Fruit fly (Drosophila melanogaster) whole organism, wandering third instar larva: ENCODE results near the gene Rga.

ENCODE experiments used
- CG32264 ChIP-seq: fragments of 200-800 bp; sonication (Bioruptor generic); optimal IDR thresholded peaks from 2 replicates; lab custom pipeline; 2016; ENCODE audit warnings: missing biosample characterization, missing genetic modification characterization
- CG9705 ChIP-seq: fragments of 200-800 bp; sonication (Bioruptor generic); optimal IDR thresholded peaks from 2 replicates; lab custom pipeline; 2018; ENCODE audit warnings: missing biosample characterization, mild to moderate bottlenecking, missing genetic modification characterization
- Dfd ChIP-seq: fragments of >200 bp; optimal IDR thresholded peaks from 2 replicates; lab custom pipeline; 2017; ENCODE audit warnings: missing biosample characterization, missing genetic modification characterization
- Dif ChIP-seq: fragments of 200-275, 200-300 bp; sonication (Bioruptor generic); optimal IDR thresholded peaks from 2 replicates; lab custom pipeline; 2018; ENCODE audit warnings: missing biosample characterization, missing genetic modification characterization; ENCODE audit not compliant: partially characterized antibody
- HLH106 ChIP-seq: fragments of 200-800 bp; optimal IDR thresholded peaks from 3 replicates; lab custom pipeline; 2019; ENCODE audit warnings: missing biosample characterization, mild to moderate bottlenecking, missing genetic modification characterization, moderate library complexity
- Hnf4 ChIP-seq: fragments of 200-800 bp; sonication (Bioruptor generic); optimal IDR thresholded peaks from 2 replicates; lab custom pipeline; 2016; ENCODE audit warnings: missing biosample characterization, mild to moderate bottlenecking, missing genetic modification characterization
- Hr78 ChIP-seq: fragments of >200 bp; optimal IDR thresholded peaks from 2 replicates; lab custom pipeline; 2017; ENCODE audit warnings: missing biosample characterization, missing genetic modification characterization
- Hr83 ChIP-seq: fragments of 200-300 bp; sonication (Bioruptor generic); optimal IDR thresholded peaks from 2 replicates; lab custom pipeline; 2016; ENCODE audit warnings: missing biosample characterization, mild to moderate bottlenecking, missing genetic modification characterization, moderate library complexity; ENCODE audit not compliant: poor library complexity, severe bottlenecking
- Jra ChIP-seq: sonication (Bioruptor generic); optimal IDR thresholded peaks from 2 replicates; lab custom pipeline; 2016; ENCODE audit warnings: missing biosample characterization, missing genetic modification characterization
- Myc ChIP-seq: fragments of >200 bp; optimal IDR thresholded peaks from 2 replicates; lab custom pipeline; 2017
- N ChIP-seq: fragments of >200 bp; optimal IDR thresholded peaks from 2 replicates; lab custom pipeline; 2018; ENCODE audit warnings: missing biosample characterization, missing external identifiers, missing genetic modification characterization
- OdsH ChIP-seq: fragments of 200-800 bp; sonication (Bioruptor generic); optimal IDR thresholded peaks from 2 replicates; lab custom pipeline; 2016; ENCODE audit warnings: missing biosample characterization, mild to moderate bottlenecking, missing genetic modification characterization
- Rel ChIP-seq, 2 experiments: fragments of 200-800 bp; sonication (Bioruptor generic) in 1 of 2; optimal IDR thresholded peaks; 2 replicates in 1 of 2; 3 replicates in 1 of 2; lab custom pipeline; 2016 to 2019; ENCODE audit warnings: mild to moderate bottlenecking in 2 of 2, missing biosample characterization in 2 of 2, missing genetic modification characterization in 2 of 2, moderate library complexity in 1 of 2
- Sp1 ChIP-seq: fragments of 200-800 bp; sonication (Bioruptor generic); optimal IDR thresholded peaks from 3 replicates; lab custom pipeline; 2019; ENCODE audit warnings: missing biosample characterization, mild to moderate bottlenecking, missing genetic modification characterization, moderate library complexity
- Vsx2 ChIP-seq: fragments of 200-300, 225-300 bp; sonication (Bioruptor generic); optimal IDR thresholded peaks from 2 replicates; lab custom pipeline; 2018; ENCODE audit warnings: missing biosample characterization, missing genetic modification characterization; ENCODE audit not compliant: partially characterized antibody
- br ChIP-seq: fragments of 200-800 bp; sonication (Bioruptor generic); optimal IDR thresholded peaks from 2 replicates; lab custom pipeline; 2016; ENCODE audit warnings: missing biosample characterization, missing genetic modification characterization
- dl ChIP-seq, 2 experiments: fragments of 175-275, 200-275 bp in 1 of 2; fragments of 200-275 bp in 1 of 2; sonication (Bioruptor generic); optimal IDR thresholded peaks; lab custom pipeline; 2018; ENCODE audit warnings: mild to moderate bottlenecking in 2 of 2, missing biosample characterization in 2 of 2, missing genetic modification characterization in 2 of 2, moderate library complexity in 2 of 2; ENCODE audit not compliant: partially characterized antibody in 2 of 2, insufficient read depth in 1 of 2
- dmrt93B ChIP-seq: fragments of 200-800 bp; sonication (Bioruptor generic); optimal IDR thresholded peaks from 2 replicates; lab custom pipeline; 2018; ENCODE audit warnings: missing biosample characterization, mild to moderate bottlenecking, missing genetic modification characterization
- dsf ChIP-seq: sonication (Bioruptor generic); optimal IDR thresholded peaks from 2 replicates; lab custom pipeline; 2016; ENCODE audit warnings: missing biosample characterization, missing genetic modification characterization, borderline replicate concordance
- ey ChIP-seq: fragments of 200-800 bp; sonication (Bioruptor generic); optimal IDR thresholded peaks from 2 replicates; lab custom pipeline; 2016; ENCODE audit warnings: missing biosample characterization, missing genetic modification characterization
- foxo ChIP-seq, 2 experiments: fragments of 200-800 bp; sonication (Bioruptor generic); optimal IDR thresholded peaks; 2 replicates in 1 of 2; 3 replicates in 1 of 2; lab custom pipeline; 2016 to 2017; ENCODE audit warnings: missing biosample characterization in 2 of 2, missing genetic modification characterization in 2 of 2
- fru ChIP-seq: fragments of 200-800 bp; sonication (Bioruptor generic); optimal IDR thresholded peaks from 3 replicates; lab custom pipeline; 2016; ENCODE audit warnings: missing biosample characterization, mild to moderate bottlenecking, missing genetic modification characterization
- h ChIP-seq: fragments of 200-800 bp; sonication (Bioruptor generic); optimal IDR thresholded peaks from 3 replicates; lab custom pipeline; 2016; ENCODE audit warnings: missing biosample characterization, mild to moderate bottlenecking, missing genetic modification characterization
- jim ChIP-seq: fragments of 175-275, 200-325 bp; sonication (Bioruptor generic); optimal IDR thresholded peaks from 2 replicates; lab custom pipeline; 2016; ENCODE audit warnings: missing biosample characterization, mild to moderate bottlenecking, missing genetic modification characterization
- lola ChIP-seq: fragments of >200 bp; optimal IDR thresholded peaks from 2 replicates; lab custom pipeline; 2017; ENCODE audit warnings: missing biosample characterization, missing genetic modification characterization
- psq ChIP-seq: fragments of 200-800 bp; sonication (Bioruptor generic); optimal IDR thresholded peaks from 3 replicates; lab custom pipeline; 2017; ENCODE audit warnings: missing biosample characterization, mild to moderate bottlenecking, missing genetic modification characterization, moderate library complexity
- rgr ChIP-seq: fragments of 200-800 bp; sonication (Bioruptor generic); optimal IDR thresholded peaks from 3 replicates; lab custom pipeline; 2016; ENCODE audit warnings: missing biosample characterization, mild to moderate bottlenecking, missing genetic modification characterization
- sage ChIP-seq: fragments of 200-800 bp; sonication (Bioruptor generic); optimal IDR thresholded peaks from 2 replicates; lab custom pipeline; 2016; ENCODE audit warnings: missing biosample characterization, mild to moderate bottlenecking, missing genetic modification characterization
- sv ChIP-seq: fragments of 200-800 bp; sonication (Bioruptor generic); optimal IDR thresholded peaks from 3 replicates; lab custom pipeline; 2016; ENCODE audit warnings: missing biosample characterization, missing genetic modification characterization
- woc ChIP-seq: sonication (Bioruptor generic); optimal IDR thresholded peaks from 2 replicates; lab custom pipeline; 2016; ENCODE audit warnings: missing biosample characterization, mild to moderate bottlenecking, missing genetic modification characterization

Gene Rga

dm6 chr3R:5611167-5611566 lies 1.7 kb downstream of the Rga start:
- TF ChIP-seq dl (GFP tag; optimal IDR thresholded peaks at IDR 0.05; lab: Kevin White, UChicago; ENCODE audit: insufficient read depth in 1 of 2, partially characterized antibody in 2 of 2) (peak in 1 of 2 experiments; percentile 28), woc (no peak), fru (GFP tag; lab: Kevin White, UChicago) (peak; percentile 31), psq (peak; percentile 98)

dm6 chr3R:5610656-5611055 lies 2.3 kb downstream of the Rga start:
- TF ChIP-seq ey (no peak), HLH106 (tag; lab: Kevin White, UChicago) (no peak), lola (GFP tag; lab: Kevin White, UChicago) (no peak), br (GFP tag; lab: Kevin White, UChicago) (no peak), OdsH (GFP tag; lab: Kevin White, UChicago) (no peak)
- TF ChIP-seq, all 38 proteins: peak for 0

dm6 chr3R:5608422-5608821 lies 4.5 kb downstream of the Rga start:
- TF ChIP-seq woc, result no peak

- TF ChIP-seq jim (GFP tag; lab: Kevin White, UChicago), result no peak
- peak; percentile 48 for TF ChIP-seq psq
- TF ChIP-seq Rel (GFP tag; optimal IDR thresholded peaks at IDR 0.05; lab: Kevin White, UChicago), result no peak
- TF ChIP-seq Rel (tag; optimal IDR thresholded peaks at IDR 0.05; lab: Kevin White, UChicago), result peak; percentile 45
- no peak for TF ChIP-seq Hr83
- TF ChIP-seq CG9705, result peak; percentile 53
- TF ChIP-seq h (GFP tag; lab: Kevin White, UChicago), result peak; percentile 56
- TF ChIP-seq N (GFP tag; lab: Kevin White, UChicago), result peak; percentile 94
- no peak for TF ChIP-seq Dfd (GFP tag; lab: Kevin White, UChicago)
- TF ChIP-seq HLH106 (tag; lab: Kevin White, UChicago), result peak; percentile 64
- peak; percentile 55 for TF ChIP-seq Hr78
- peak; percentile 100 for TF ChIP-seq fru (GFP tag; lab: Kevin White, UChicago)
- peak; percentile 17 for TF ChIP-seq CG32264 (GFP tag; lab: Kevin White, UChicago)
- peak; percentile 29 for TF ChIP-seq sv (GFP tag; lab: Kevin White, UChicago)
- no peak for TF ChIP-seq dmrt93B (GFP tag; lab: Kevin White, UChicago)
- TF ChIP-seq woc, result peak; percentile 42
- TF ChIP-seq Sp1, result peak; percentile 54
- peak in 1 of 2 experiments; percentile 62 for TF ChIP-seq foxo (GFP tag; optimal IDR thresholded peaks at IDR 0.05; lab: Kevin White, UChicago)
- peak; percentile 23 for TF ChIP-seq OdsH (GFP tag; lab: Kevin White, UChicago)
- TF ChIP-seq sage (GFP tag; lab: Kevin White, UChicago), result no peak
- TF ChIP-seq Dif (GFP tag; lab: Kevin White, UChicago), result no peak
- no peak for TF ChIP-seq Hnf4 (GFP tag; lab: Kevin White, UChicago)
- TF ChIP-seq ey, result peak; percentile 33
Measured at dm6 chr3R:5606477-5606876, 6.4 kb downstream of the Rga start, which contains the start of gene asl. TSS of gene asl (minus strand) at chr3R:5606543.

- TF ChIP-seq lola (GFP tag; lab: Kevin White, UChicago) (no peak), Dfd (GFP tag; lab: Kevin White, UChicago) (no peak), Vsx2 (GFP tag; lab: Kevin White, UChicago) (no peak), foxo (GFP tag; optimal IDR thresholded peaks at IDR 0.05; lab: Kevin White, UChicago) (peak in 1 of 2 experiments; percentile 77), Sp1 (peak; percentile 64), Myc (lab: Kevin White, UChicago) (no peak), woc (peak; percentile 46), Dif (GFP tag; lab: Kevin White, UChicago) (peak; percentile 33), Hnf4 (GFP tag; lab: Kevin White, UChicago) (peak; percentile 71), sv (GFP tag; lab: Kevin White, UChicago) (peak; percentile 50), CG9705 (peak; percentile 40), rgr (peak; percentile 69), OdsH (GFP tag; lab: Kevin White, UChicago) (peak; percentile 56), fru (GFP tag; lab: Kevin White, UChicago) (peak; percentile 69), Hr78 (no peak), ey (peak; percentile 63), Rel (GFP tag; optimal IDR thresholded peaks at IDR 0.05; lab: Kevin White, UChicago) (peak; percentile 42), Rel (tag; optimal IDR thresholded peaks at IDR 0.05; lab: Kevin White, UChicago) (peak; percentile 17), dsf (GFP tag; lab: Kevin White, UChicago) (peak; percentile 58), br (GFP tag; lab: Kevin White, UChicago) (peak; percentile 72), Hr83 (peak; percentile 68), Jra (GFP tag; lab: Kevin White, UChicago) (no peak), h (GFP tag; lab: Kevin White, UChicago) (peak; percentile 60), HLH106 (tag; lab: Kevin White, UChicago) (peak; percentile 64)
Measured at dm6 chr3R:5601044-5601523, 11.8 kb downstream of the Rga start, which contains the start of the genes kra and SecS. TSS of gene kra (minus strand) at chr3R:5601136. TSS of gene SecS (plus strand) at chr3R:5601433.
